Worm (Caenorhabditis elegans) whole organism, early embryonic: ENCODE results near the gene C28H8.2.

Source experiments
- B0310.2 ChIP-seq: sonication (generic microtip); optimal IDR thresholded peaks from 2 replicates; lab custom pipeline; 2016; ENCODE audit warnings: mild to moderate bottlenecking, missing genetic modification characterization, missing compliant biosample characterization
- aly-1 ChIP-seq: sonication (generic microtip); optimal IDR thresholded peaks from 2 replicates; lab custom pipeline; 2016; ENCODE audit warnings: missing genetic modification characterization, missing compliant biosample characterization
- ama-1 ChIP-seq: fragments of 150-350 bp; optimal IDR thresholded peaks from 2 replicates; lab custom pipeline; 2014
- ceh-13 ChIP-seq: fragments of 200-800 bp; sonication (Bioruptor generic); optimal IDR thresholded peaks from 2 replicates; lab custom pipeline; 2018; ENCODE audit warnings: mild to moderate bottlenecking, missing genetic modification characterization, missing compliant biosample characterization
- ceh-36 ChIP-seq: sonication (generic microtip); optimal IDR thresholded peaks from 2 replicates; lab custom pipeline; 2016; ENCODE audit warnings: missing genetic modification characterization, inconsistent platforms, missing compliant biosample characterization
- hmg-4 ChIP-seq: fragments of 200-800 bp; sonication (Bioruptor generic); optimal IDR thresholded peaks from 2 replicates; lab custom pipeline; 2018; ENCODE audit warnings: mild to moderate bottlenecking, missing genetic modification characterization, missing compliant biosample characterization
- pes-1 ChIP-seq: fragments of 200-800 bp; sonication (Bioruptor generic); IDR thresholded peaks from 2 replicates; pipeline ENCODE4 v1.3.6; 2022; ENCODE audit warnings: missing genetic modification reagents, missing genetic modification characterization, missing compliant biosample characterization
- tbx-37 ChIP-seq: fragments of 200-800 bp; sonication (Bioruptor generic); conservative IDR thresholded peaks from 2 replicates; pipeline ENCODE4 v1.3.6; 2022; ENCODE audit warnings: missing genetic modification reagents, missing genetic modification characterization, missing compliant biosample characterization
- tra-4 ChIP-seq: sonication (generic microtip); optimal IDR thresholded peaks from 2 replicates; lab custom pipeline; 2017; ENCODE audit warnings: missing genetic modification characterization, missing compliant biosample characterization

DNA sequence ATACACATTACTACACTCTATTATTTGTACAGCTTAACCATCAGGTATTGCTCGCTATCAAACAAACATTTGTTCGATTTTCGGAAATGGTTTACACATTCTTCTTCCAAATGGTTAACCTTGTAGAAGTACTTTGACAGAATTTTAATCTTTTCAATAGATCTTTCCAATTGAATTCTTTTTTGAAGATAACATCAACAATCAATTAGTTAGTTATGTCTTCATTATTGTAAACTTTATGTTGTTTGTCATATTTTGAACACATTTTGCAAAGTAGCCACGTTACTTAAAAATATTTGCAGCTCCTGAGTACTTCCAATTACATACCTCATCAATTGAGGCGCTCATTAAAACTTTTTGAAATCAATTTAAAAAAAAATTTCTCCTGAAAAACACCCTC is 45.2 kb downstream of the C28H8.2 start:
- TF ChIP-seq B0310.2 (tag; lab: Kevin White, UChicago) (no peak), ama-1 (lab: Kevin White, UChicago) (no peak), pes-1 (GFP tag; lab: Robert Waterston, UW) (no peak), tra-4 (tag; lab: Kevin White, UChicago) (no peak), hmg-4 (GFP tag; lab: Kevin White, UChicago) (no peak), aly-1 (tag; lab: Kevin White, UChicago) (no peak), ceh-36 (tag; lab: Kevin White, UChicago) (no peak), ceh-13 (GFP tag; lab: Kevin White, UChicago) (no peak), tbx-37 (GFP tag; lab: Robert Waterston, UW) (no peak)
